Worm (Caenorhabditis elegans) whole organism, mixed stage, embryonic: ENCODE measurements around the gene M03F8.5.

Experiments
- M03D4.4 ChIP-seq: sonication (generic microtip); optimal IDR thresholded peaks from 2 replicates; lab custom pipeline; 2017; ENCODE audit warnings: mild to moderate bottlenecking, missing genetic modification characterization, missing compliant biosample characterization
- bed-3 ChIP-seq: fragments of 200-800 bp; sonication (Bioruptor generic); optimal IDR thresholded peaks from 3 replicates; lab custom pipeline; 2018; ENCODE audit warnings: mild to moderate bottlenecking, missing genetic modification characterization, moderate library complexity, missing compliant biosample characterization
- blmp-1 ChIP-seq: fragments of 150-350 bp; optimal IDR thresholded peaks from 2 replicates; lab custom pipeline; 2014; ENCODE audit warnings: missing biosample characterization, missing genetic modification characterization
- ceh-39 ChIP-seq: fragments of 150-350 bp; optimal IDR thresholded peaks from 2 replicates; lab custom pipeline; 2014; ENCODE audit warnings: missing biosample characterization, missing genetic modification characterization
- ceh-43 ChIP-seq: fragments of 200-800 bp; sonication (Bioruptor generic); optimal IDR thresholded peaks from 2 replicates; lab custom pipeline; 2018; ENCODE audit warnings: mild to moderate bottlenecking, missing genetic modification characterization, moderate library complexity, missing compliant biosample characterization
- ceh-83 ChIP-seq: fragments of 200-800 bp; sonication (Bioruptor generic); optimal IDR thresholded peaks from 2 replicates; lab custom pipeline; 2018; ENCODE audit warnings: mild to moderate bottlenecking, missing genetic modification characterization, missing compliant biosample characterization
- ces-1 ChIP-seq: fragments of 150-350 bp; optimal IDR thresholded peaks from 2 replicates; lab custom pipeline; 2014; ENCODE audit warnings: missing biosample characterization, missing genetic modification reagents, missing genetic modification characterization
- cnd-1 ChIP-seq: fragments of 200-800 bp; sonication (Bioruptor generic); optimal IDR thresholded peaks from 2 replicates; lab custom pipeline; 2018; ENCODE audit warnings: mild to moderate bottlenecking, missing genetic modification characterization, missing compliant biosample characterization
- elt-1 ChIP-seq: sonication (generic microtip); optimal IDR thresholded peaks from 2 replicates; lab custom pipeline; 2017; ENCODE audit warnings: missing genetic modification characterization, mild to moderate bottlenecking, missing compliant biosample characterization, antibody characterized with exemption, moderate library complexity, borderline replicate concordance; ENCODE audit not compliant: insufficient read depth
- elt-3 ChIP-seq: fragments of 150-350 bp; optimal IDR thresholded peaks from 2 replicates; lab custom pipeline; 2014; ENCODE audit warnings: missing biosample characterization, missing genetic modification characterization
- flh-1 ChIP-seq: fragments of 200-800 bp; sonication (Bioruptor generic); optimal IDR thresholded peaks from 2 replicates; lab custom pipeline; 2018; ENCODE audit warnings: mild to moderate bottlenecking, missing genetic modification characterization, moderate library complexity, missing compliant biosample characterization
- ham-2 ChIP-seq: fragments of 200-800 bp; sonication (Bioruptor generic); optimal IDR thresholded peaks from 2 replicates; lab custom pipeline; 2018; ENCODE audit warnings: mild to moderate bottlenecking, missing genetic modification characterization, missing compliant biosample characterization
- hlh-1 ChIP-seq: fragments of 150-350 bp; optimal IDR thresholded peaks from 2 replicates; lab custom pipeline; 2014; ENCODE audit warnings: missing biosample characterization, missing genetic modification reagents, missing genetic modification characterization
- lin-13 ChIP-seq: fragments of 150-350 bp; optimal IDR thresholded peaks from 2 replicates; lab custom pipeline; 2014; ENCODE audit warnings: missing biosample characterization, missing genetic modification characterization
- lin-32 ChIP-seq: fragments of 200-800 bp; sonication (Bioruptor generic); optimal IDR thresholded peaks from 2 replicates; lab custom pipeline; 2018; ENCODE audit warnings: mild to moderate bottlenecking, missing genetic modification characterization, missing compliant biosample characterization
- lsy-2 ChIP-seq: fragments of 150-350 bp; optimal IDR thresholded peaks from 2 replicates; lab custom pipeline; 2014; ENCODE audit warnings: missing biosample characterization, missing genetic modification characterization
- mab-5 ChIP-seq: fragments of 150-350 bp; optimal IDR thresholded peaks from 2 replicates; lab custom pipeline; 2014; ENCODE audit warnings: missing biosample characterization, missing genetic modification characterization
- mep-1 ChIP-seq: fragments of 150-350 bp; optimal IDR thresholded peaks from 2 replicates; lab custom pipeline; 2017; ENCODE audit warnings: missing biosample characterization, missing genetic modification reagents, missing genetic modification characterization, inconsistent platforms
- nhr-12 ChIP-seq: fragments of 150-350 bp; optimal IDR thresholded peaks from 2 replicates; lab custom pipeline; 2014; ENCODE audit warnings: missing biosample characterization, missing genetic modification characterization
- nhr-2 ChIP-seq: fragments of 150-350 bp; optimal IDR thresholded peaks from 2 replicates; lab custom pipeline; 2014; ENCODE audit warnings: missing biosample characterization, missing genetic modification characterization
- nhr-237 ChIP-seq: fragments of 150-350 bp; optimal IDR thresholded peaks from 2 replicates; lab custom pipeline; 2014; ENCODE audit warnings: missing biosample characterization, missing genetic modification characterization
- nhr-28 ChIP-seq: fragments of 150-350 bp; optimal IDR thresholded peaks from 2 replicates; lab custom pipeline; 2014; ENCODE audit warnings: missing biosample characterization, missing genetic modification characterization
- nhr-76 ChIP-seq: sonication (generic microtip); optimal IDR thresholded peaks from 2 replicates; lab custom pipeline; 2017; ENCODE audit warnings: missing biosample characterization, missing genetic modification characterization
- pha-4 ChIP-seq: fragments of 150-350 bp; optimal IDR thresholded peaks from 2 replicates; lab custom pipeline; 2018; ENCODE audit warnings: missing biosample characterization, missing genetic modification reagents, missing genetic modification characterization
- sem-2 ChIP-seq: fragments of 200-800 bp; sonication (Bioruptor generic); optimal IDR thresholded peaks from 2 replicates; lab custom pipeline; 2018; ENCODE audit warnings: mild to moderate bottlenecking, missing genetic modification characterization, missing compliant biosample characterization
- snpc-4 ChIP-seq: fragments of 150-350 bp; optimal IDR thresholded peaks from 2 replicates; lab custom pipeline; 2014; ENCODE audit warnings: missing biosample characterization, missing genetic modification characterization
- sptf-1 ChIP-seq: sonication (generic microtip); optimal IDR thresholded peaks from 2 replicates; lab custom pipeline; 2017; ENCODE audit warnings: mild to moderate bottlenecking, missing genetic modification characterization, moderate library complexity, missing compliant biosample characterization
- tbx-8 ChIP-seq: fragments of 200-800 bp; sonication (Bioruptor generic); optimal IDR thresholded peaks from 2 replicates; lab custom pipeline; 2018; ENCODE audit warnings: mild to moderate bottlenecking, missing genetic modification characterization, moderate library complexity, missing compliant biosample characterization
- unc-39 ChIP-seq: fragments of 150-350 bp; optimal IDR thresholded peaks from 2 replicates; lab custom pipeline; 2014; ENCODE audit warnings: missing biosample characterization, missing genetic modification characterization
- zip-8 ChIP-seq: fragments of 150-350 bp; optimal IDR thresholded peaks from 2 replicates; lab custom pipeline; 2014; ENCODE audit warnings: missing biosample characterization, missing genetic modification characterization
- ztf-11 ChIP-seq: fragments of 150-350 bp; optimal IDR thresholded peaks from 2 replicates; lab custom pipeline; 2014; ENCODE audit warnings: missing biosample characterization, missing genetic modification characterization

Gene M03F8.5

ce11 chrV:5906252-5906651 is 30.3 kb downstream of the M03F8.5 start, which contains the start of gene srd-15:
Gene srd-15, minus strand, starts transcription at chrV:5906352.
- no peak for TF ChIP-seq lsy-2 (tag; lab: Kevin White, UChicago)
- TF ChIP-seq M03D4.4 (tag; lab: Kevin White, UChicago): no peak
- no peak for TF ChIP-seq nhr-2
- no peak for TF ChIP-seq zip-8 (tag; lab: Kevin White, UChicago)
- no peak for TF ChIP-seq ztf-11 (tag; lab: Kevin White, UChicago)
- TF ChIP-seq elt-3: no peak
- TF ChIP-seq ceh-83 (GFP tag; lab: Kevin White, UChicago): no peak
- no peak for TF ChIP-seq nhr-76 (tag; lab: Kevin White, UChicago)
- no peak for TF ChIP-seq blmp-1
- TF ChIP-seq cnd-1 (tag; lab: Kevin White, UChicago): no peak
- no peak for TF ChIP-seq nhr-12 (tag; lab: Kevin White, UChicago)
- no peak for TF ChIP-seq ceh-43 (GFP tag; lab: Kevin White, UChicago)
- no peak for TF ChIP-seq lin-32

ce11 chrV:5901833-5902232 is 34.8 kb downstream of the M03F8.5 start, which contains the start of gene C04E6.5:
Gene C04E6.5, plus strand, starts transcription at chrV:5902133.
- TF ChIP-seq lin-32 (no peak), nhr-76 (tag; lab: Kevin White, UChicago) (no peak), ces-1 (no peak), M03D4.4 (tag; lab: Kevin White, UChicago) (no peak), mep-1 (tag; lab: Kevin White, UChicago) (no peak), unc-39 (no peak), nhr-12 (tag; lab: Kevin White, UChicago) (no peak), sem-2 (GFP tag; lab: Kevin White, UChicago) (no peak), pha-4 (tag; lab: Kevin White, UChicago) (no peak), ztf-11 (tag; lab: Kevin White, UChicago) (no peak), flh-1 (GFP tag; lab: Kevin White, UChicago) (no peak), ceh-83 (GFP tag; lab: Kevin White, UChicago) (no peak), ceh-39 (tag; lab: Kevin White, UChicago) (no peak), snpc-4 (tag; lab: Kevin White, UChicago) (no peak), elt-1 (tag; lab: Kevin White, UChicago) (no peak), mab-5 (tag; lab: Kevin White, UChicago) (no peak), bed-3 (GFP tag; lab: Kevin White, UChicago) (no peak)

ce11 chrV:5899940-5900339 is 36.7 kb downstream of the M03F8.5 start, which contains the start of gene srd-16:
Gene srd-16, minus strand, starts transcription at chrV:5900040.
- TF ChIP-seq mab-5 (tag; lab: Kevin White, UChicago): no peak
- no peak for TF ChIP-seq tbx-8 (GFP tag; lab: Kevin White, UChicago)
- TF ChIP-seq nhr-2: no peak
- no peak for TF ChIP-seq ceh-83 (GFP tag; lab: Kevin White, UChicago)
- no peak for TF ChIP-seq elt-3
- TF ChIP-seq pha-4 (tag; lab: Kevin White, UChicago): no peak
- TF ChIP-seq mep-1 (tag; lab: Kevin White, UChicago): no peak
- TF ChIP-seq unc-39: no peak
- TF ChIP-seq ceh-39 (tag; lab: Kevin White, UChicago): no peak
- no peak for TF ChIP-seq M03D4.4 (tag; lab: Kevin White, UChicago)
- no peak for TF ChIP-seq nhr-12 (tag; lab: Kevin White, UChicago)
- TF ChIP-seq nhr-237 (tag; lab: Kevin White, UChicago): no peak

ce11 chrV:5895021-5895420 is 41.6 kb downstream of the M03F8.5 start, which contains the start of gene grd-9:
Gene grd-9, plus strand, starts transcription at chrV:5895321.
- no peak for TF ChIP-seq nhr-76 (tag; lab: Kevin White, UChicago)
- TF ChIP-seq ceh-39 (tag; lab: Kevin White, UChicago): no peak
- no peak for TF ChIP-seq sptf-1 (tag; lab: Kevin White, UChicago)

- TF ChIP-seq sptf-1 (tag; lab: Kevin White, UChicago) (no peak), unc-39 (no peak), elt-3 (no peak), elt-1 (tag; lab: Kevin White, UChicago) (no peak), flh-1 (GFP tag; lab: Kevin White, UChicago) (no peak), lin-13 (tag; lab: Kevin White, UChicago) (no peak), ceh-43 (GFP tag; lab: Kevin White, UChicago) (no peak), mep-1 (tag; lab: Kevin White, UChicago) (no peak), hlh-1 (tag; lab: Kevin White, UChicago) (no peak), ceh-39 (tag; lab: Kevin White, UChicago) (no peak), ces-1 (no peak), zip-8 (tag; lab: Kevin White, UChicago) (no peak), sem-2 (GFP tag; lab: Kevin White, UChicago) (no peak), pha-4 (tag; lab: Kevin White, UChicago) (no peak), cnd-1 (tag; lab: Kevin White, UChicago) (no peak), nhr-12 (tag; lab: Kevin White, UChicago) (no peak), nhr-237 (tag; lab: Kevin White, UChicago) (no peak), ham-2 (GFP tag; lab: Kevin White, UChicago) (no peak), nhr-28 (no peak), nhr-76 (tag; lab: Kevin White, UChicago) (no peak)
Observed at ce11 chrV:5893015-5893414, 43.6 kb downstream of the M03F8.5 start, which contains the start of gene C04E6.7. Gene C04E6.7, plus strand, starts transcription at chrV:5893315.
